Worm (Caenorhabditis elegans) whole organism, young adult: ENCODE measurements around the gene C02F12.8.

Experiments
- B0019.2 ChIP-seq: fragments of 200-800 bp; sonication (Bioruptor generic); conservative IDR thresholded peaks from 2 replicates; pipeline ENCODE4 v1.3.6; 2022; ENCODE audit warnings: missing genetic modification reagents, missing genetic modification characterization, missing compliant biosample characterization
- B0035.1 ChIP-seq: sonication (generic microtip); optimal IDR thresholded peaks from 2 replicates; lab custom pipeline; 2016; ENCODE audit warnings: missing genetic modification characterization, mild to moderate bottlenecking, missing compliant biosample characterization, missing genotype, missing genetic modification reagents
- B0261.1 ChIP-seq: sonication (generic microtip); optimal IDR thresholded peaks from 2 replicates; lab custom pipeline; 2016; ENCODE audit warnings: mild to moderate bottlenecking, missing genetic modification characterization, moderate library complexity, missing compliant biosample characterization
- F10E7.11 ChIP-seq: sonication (generic microtip); optimal IDR thresholded peaks from 2 replicates; lab custom pipeline; 2017; ENCODE audit warnings: mild to moderate bottlenecking, missing genetic modification characterization, moderate library complexity, missing compliant biosample characterization
- F37B4.10 ChIP-seq: fragments of 200-800 bp; sonication (Bioruptor generic); IDR thresholded peaks from 2 replicates; pipeline ENCODE4 v1.3.6; 2022; ENCODE audit warnings: missing genetic modification characterization, missing compliant biosample characterization
- F57C9.4 ChIP-seq: sonication (generic microtip); optimal IDR thresholded peaks from 2 replicates; lab custom pipeline; 2017; ENCODE audit warnings: mild to moderate bottlenecking, missing genetic modification characterization, missing compliant biosample characterization
- K11D2.4 ChIP-seq: fragments of 200-800 bp; sonication (Bioruptor generic); IDR thresholded peaks from 2 replicates; pipeline ENCODE4 v1.3.6; 2022; ENCODE audit warnings: missing genetic modification reagents, missing genetic modification characterization, missing compliant biosample characterization
- T26A5.8 ChIP-seq: sonication (generic microtip); optimal IDR thresholded peaks from 2 replicates; lab custom pipeline; 2016; ENCODE audit warnings: missing genetic modification characterization, missing compliant biosample characterization
- Y53F4B.3 ChIP-seq: fragments of 200-800 bp; sonication (Bioruptor generic); IDR thresholded peaks from 2 replicates; pipeline ENCODE4 v1.3.6; 2022; ENCODE audit warnings: missing genetic modification reagents, missing genetic modification characterization, missing compliant biosample characterization
- Y56A3A.18 ChIP-seq: fragments of 200-800 bp; sonication (Bioruptor generic); IDR thresholded peaks from 2 replicates; pipeline ENCODE4 v1.3.6; 2022; ENCODE audit warnings: missing genetic modification reagents, missing genetic modification characterization, missing compliant biosample characterization
- Y67H2A.10 ChIP-seq: fragments of 200-800 bp; sonication (Bioruptor generic); conservative IDR thresholded peaks from 2 replicates; pipeline ENCODE4 v1.3.6; 2022; ENCODE audit warnings: missing genetic modification reagents, missing genetic modification characterization, missing compliant biosample characterization
- ama-1 ChIP-seq, 3 experiments: fragments of 150-350 bp in 1 of 3; sonication (generic microtip) in 2 of 3; optimal IDR thresholded peaks; 2 replicates each; lab custom pipeline; 2014 to 2018; ENCODE audit warnings: missing biosample characterization in 2 of 3, missing genetic modification characterization in 2 of 3, missing genetic modification reagents in 2 of 3
- athp-1 ChIP-seq: sonication (generic microtip); optimal IDR thresholded peaks from 2 replicates; lab custom pipeline; 2017; ENCODE audit warnings: mild to moderate bottlenecking, missing genetic modification characterization, missing compliant biosample characterization
- attf-3 ChIP-seq: fragments of 200-800 bp; sonication (Bioruptor generic); conservative IDR thresholded peaks from 2 replicates; pipeline ENCODE4 v1.3.6; 2022; ENCODE audit warnings: missing genetic modification reagents, missing genetic modification characterization, missing compliant biosample characterization
- bed-1 ChIP-seq: fragments of 200-800 bp; sonication (Bioruptor generic); IDR thresholded peaks from 2 replicates; pipeline ENCODE4 v1.3.6; 2022; ENCODE audit warnings: missing genetic modification reagents, missing genetic modification characterization, missing compliant biosample characterization
- cebp-2 ChIP-seq: fragments of 200-800 bp; sonication (Bioruptor generic); IDR thresholded peaks from 2 replicates; pipeline ENCODE4 v1.3.6; 2022; ENCODE audit warnings: missing genetic modification characterization, missing compliant biosample characterization
- ceh-100 ChIP-seq: fragments of 200-800 bp; sonication (Bioruptor generic); IDR thresholded peaks from 2 replicates; pipeline ENCODE4 v1.3.6; 2022; ENCODE audit warnings: missing genetic modification reagents, missing genetic modification characterization, missing compliant biosample characterization
- chd-7 ChIP-seq: sonication (generic microtip); optimal IDR thresholded peaks from 2 replicates; lab custom pipeline; 2016; ENCODE audit warnings: mild to moderate bottlenecking, missing genetic modification characterization, moderate library complexity, missing compliant biosample characterization
- die-1 ChIP-seq: sonication (generic microtip); optimal IDR thresholded peaks from 2 replicates; lab custom pipeline; 2016; ENCODE audit warnings: missing genotype, mild to moderate bottlenecking, missing genetic modification characterization, missing compliant biosample characterization
- dox-1 ChIP-seq: fragments of 200-800 bp; sonication (Bioruptor generic); IDR thresholded peaks from 2 replicates; pipeline ENCODE4 v1.3.6; 2022; ENCODE audit warnings: missing genetic modification reagents, missing genetic modification characterization, missing compliant biosample characterization
- egl-44 ChIP-seq: fragments of 200-800 bp; sonication (Bioruptor generic); IDR thresholded peaks from 2 replicates; pipeline ENCODE4 v1.3.6; 2022; ENCODE audit warnings: missing genetic modification reagents, missing genetic modification characterization, missing compliant biosample characterization
- egrh-3 ChIP-seq: fragments of 200-800 bp; sonication (Bioruptor generic); IDR thresholded peaks from 2 replicates; pipeline ENCODE4 v1.3.6; 2022; ENCODE audit warnings: missing genetic modification reagents, missing genetic modification characterization, missing compliant biosample characterization
- ekl-4 ChIP-seq: fragments of 200-800 bp; sonication (Bioruptor generic); IDR thresholded peaks from 2 replicates; pipeline ENCODE4 v1.3.6; 2022; ENCODE audit warnings: missing genetic modification reagents, missing genetic modification characterization, missing compliant biosample characterization
- hsf-1 ChIP-seq: fragments of 200-800 bp; sonication (Bioruptor generic); IDR thresholded peaks from 2 replicates; pipeline ENCODE4 v1.3.6; 2022; ENCODE audit warnings: missing genetic modification reagents, missing genetic modification characterization, missing compliant biosample characterization
- let-526 ChIP-seq: fragments of 200-800 bp; sonication (Bioruptor generic); IDR thresholded peaks from 2 replicates; pipeline ENCODE4 v1.3.6; 2022; ENCODE audit warnings: missing genetic modification reagents, missing genetic modification characterization, missing compliant biosample characterization
- let-607 ChIP-seq, 2 experiments: fragments of 200-800 bp in 1 of 2; sonication (Bioruptor generic) in 1 of 2; sonication (generic microtip) in 1 of 2; optimal IDR thresholded peaks; 2 replicates each; lab custom pipeline; 2016 to 2018; ENCODE audit warnings: mild to moderate bottlenecking in 2 of 2, missing compliant biosample characterization in 2 of 2, missing genetic modification characterization in 2 of 2, moderate library complexity in 2 of 2, missing genotype in 1 of 2
- lin-35 ChIP-seq, 3 experiments: fragments of 150-350 bp in 2 of 3; sonication (generic microtip) in 1 of 3; optimal IDR thresholded peaks; 2 replicates each; lab custom pipeline; 2014 to 2018; ENCODE audit warnings: missing biosample characterization in 3 of 3, missing genetic modification characterization in 3 of 3, missing genetic modification reagents in 3 of 3
- lin-40 ChIP-seq: sonication (generic microtip); optimal IDR thresholded peaks from 2 replicates; lab custom pipeline; 2016; ENCODE audit warnings: missing genetic modification characterization, mild to moderate bottlenecking, missing compliant biosample characterization, missing genotype, missing genetic modification reagents
- lir-1 ChIP-seq: fragments of 200-800 bp; sonication (Bioruptor generic); conservative IDR thresholded peaks from 2 replicates; pipeline ENCODE4 v1.3.6; 2022; ENCODE audit warnings: missing genetic modification reagents, missing genetic modification characterization, missing compliant biosample characterization
- lsl-1 ChIP-seq: fragments of 200-800 bp; sonication (Bioruptor generic); optimal IDR thresholded peaks from 2 replicates; lab custom pipeline; 2018; ENCODE audit warnings: mild to moderate bottlenecking, missing genetic modification characterization, moderate library complexity, missing compliant biosample characterization
- madf-6 ChIP-seq: fragments of 200-800 bp; sonication (Bioruptor generic); IDR thresholded peaks from 2 replicates; pipeline ENCODE4 v1.3.6; 2022; ENCODE audit warnings: missing genetic modification reagents, missing genetic modification characterization, missing compliant biosample characterization
- madf-8 ChIP-seq: fragments of 200-800 bp; sonication (Bioruptor generic); conservative IDR thresholded peaks from 2 replicates; pipeline ENCODE4 v1.3.6; 2022; ENCODE audit warnings: missing genetic modification reagents, missing genetic modification characterization, missing compliant biosample characterization
- mcd-1 ChIP-seq: fragments of 200-800 bp; sonication (Bioruptor generic); IDR thresholded peaks from 2 replicates; pipeline ENCODE4 v1.3.6; 2022; ENCODE audit warnings: missing genetic modification reagents, missing genetic modification characterization, missing compliant biosample characterization
- mel-28 ChIP-seq: sonication (generic microtip); optimal IDR thresholded peaks from 2 replicates; lab custom pipeline; 2016; ENCODE audit warnings: borderline replicate concordance, mild to moderate bottlenecking, missing genetic modification characterization, missing compliant biosample characterization
- nfya-2 ChIP-seq: fragments of 200-800 bp; sonication (Bioruptor generic); IDR thresholded peaks from 2 replicates; pipeline ENCODE4 v1.3.6; 2022; ENCODE audit warnings: missing genetic modification reagents, missing genetic modification characterization, missing compliant biosample characterization
- nhr-27 ChIP-seq: fragments of 200-800 bp; sonication (Bioruptor generic); optimal IDR thresholded peaks from 2 replicates; lab custom pipeline; 2018; ENCODE audit warnings: mild to moderate bottlenecking, missing genetic modification characterization, moderate library complexity, missing compliant biosample characterization
- nhr-80 ChIP-seq: sonication (generic microtip); optimal IDR thresholded peaks from 2 replicates; lab custom pipeline; 2016; ENCODE audit warnings: missing genetic modification characterization, missing compliant biosample characterization
- nhr-90 ChIP-seq: sonication (generic microtip); optimal IDR thresholded peaks from 2 replicates; lab custom pipeline; 2016; ENCODE audit warnings: missing genotype, mild to moderate bottlenecking, missing genetic modification characterization, missing compliant biosample characterization
- rcor-1 ChIP-seq: fragments of 200-800 bp; sonication (Bioruptor generic); IDR thresholded peaks from 2 replicates; pipeline ENCODE4 v1.3.6; 2022; ENCODE audit warnings: missing genetic modification reagents, missing genetic modification characterization, missing compliant biosample characterization
- rpc-1 ChIP-seq, 2 experiments: fragments of 150-350 bp in 1 of 2; sonication (generic microtip) in 1 of 2; optimal IDR thresholded peaks; 2 replicates each; lab custom pipeline; 2014 to 2018; ENCODE audit warnings: missing biosample characterization in 1 of 2, missing genetic modification characterization in 1 of 2, missing genetic modification reagents in 1 of 2, missing genotype in 1 of 2
- somi-1 ChIP-seq: fragments of 200-800 bp; sonication (Bioruptor generic); optimal IDR thresholded peaks from 2 replicates; lab custom pipeline; 2018; ENCODE audit warnings: mild to moderate bottlenecking, missing genetic modification characterization, missing compliant biosample characterization
- sptf-2 ChIP-seq: fragments of 200-800 bp; sonication (Bioruptor generic); optimal IDR thresholded peaks from 2 replicates; lab custom pipeline; 2018; ENCODE audit warnings: mild to moderate bottlenecking, missing genetic modification characterization, missing compliant biosample characterization
- tbx-9 ChIP-seq: sonication (generic microtip); optimal IDR thresholded peaks from 2 replicates; lab custom pipeline; 2016; ENCODE audit warnings: borderline replicate concordance, missing genetic modification characterization, inconsistent platforms, missing compliant biosample characterization
- tlf-1 ChIP-seq: fragments of 200-800 bp; sonication (Bioruptor generic); optimal IDR thresholded peaks from 2 replicates; lab custom pipeline; 2018; ENCODE audit warnings: mild to moderate bottlenecking, missing genetic modification characterization, missing compliant biosample characterization
- unc-62 ChIP-seq: fragments of 150-350 bp; optimal IDR thresholded peaks from 2 replicates; lab custom pipeline; 2014; ENCODE audit warnings: missing biosample characterization, missing genetic modification reagents, missing genetic modification characterization
- ztf-26 ChIP-seq: sonication (generic microtip); optimal IDR thresholded peaks from 2 replicates; lab custom pipeline; 2017; ENCODE audit warnings: missing genetic modification characterization, missing compliant biosample characterization
- ztf-3 ChIP-seq: fragments of 200-800 bp; sonication (Bioruptor generic); optimal IDR thresholded peaks from 2 replicates; lab custom pipeline; 2018; ENCODE audit warnings: mild to moderate bottlenecking, missing genetic modification characterization, missing compliant biosample characterization

The C02F12.8 gene

ce11 chrX:3697623-3698022, 4.6 kb upstream of the C02F12.8 start (continued):
- TF ChIP-seq madf-8: 0 out of 2 replicates have a peak, but pooled peaks have one; percentile 27
- TF ChIP-seq tbx-9: no peak
- no peak for TF ChIP-seq Y67H2A.10
- TF ChIP-seq nhr-90: peak; percentile 91
- peak; percentile 49; the same call in 1 of the 2 replicates for TF ChIP-seq madf-6 (GFP tag; lab: Robert Waterston, UW)
- peak; percentile 46 for TF ChIP-seq tlf-1 (GFP tag; lab: Kevin White, UChicago)
- peak; percentile 10 for TF ChIP-seq F57C9.4 (tag; lab: Kevin White, UChicago)
- 0 out of 2 replicates have a peak, but pooled peaks have one; percentile 55 for TF ChIP-seq cebp-2
- peak; percentile 77 for TF ChIP-seq rcor-1
- peak; percentile 73; the same call in 1 of the 2 replicates for TF ChIP-seq lir-1 (GFP tag; lab: Robert Waterston, UW)
- peak; percentile 25 for TF ChIP-seq F10E7.11 (tag; lab: Kevin White, UChicago)
- peak; percentile 13 for TF ChIP-seq lsl-1 (GFP tag; lab: Kevin White, UChicago)
- TF ChIP-seq die-1: peak; percentile 95
- peak in 1 of 3 experiments; percentile 69 for TF ChIP-seq lin-35 (GFP tag; optimal IDR thresholded peaks at IDR 0.05; lab: Kevin White, UChicago)
- TF ChIP-seq nfya-2 (GFP tag; lab: Robert Waterston, UW): no peak
- TF ChIP-seq athp-1 (tag; lab: Kevin White, UChicago): peak; percentile 60
- TF ChIP-seq K11D2.4: peak; percentile 76
- no peak for TF ChIP-seq nhr-27 (tag; lab: Kevin White, UChicago)
- TF ChIP-seq B0035.1 (tag; lab: Kevin White, UChicago): peak; percentile 65
- TF ChIP-seq B0019.2: peak; percentile 40; the same call in 1 of the 2 replicates
- TF ChIP-seq bed-1 (GFP tag; lab: Robert Waterston, UW): 0 out of 2 replicates have a peak, but pooled peaks have one; percentile 78
- TF ChIP-seq rpc-1 (optimal IDR thresholded peaks at IDR 0.05; lab: Kevin White, UChicago): peak; percentile 95
- peak; percentile 97 for TF ChIP-seq rpc-1 (tag; optimal IDR thresholded peaks at IDR 0.05; lab: Kevin White, UChicago)
- TF ChIP-seq mel-28 (tag; lab: Kevin White, UChicago): peak; percentile 53
- peak; percentile 62 for TF ChIP-seq ztf-26 (tag; lab: Kevin White, UChicago)
- TF ChIP-seq ekl-4 (GFP tag; lab: Robert Waterston, UW): peak; percentile 86
- peak; percentile 16 for TF ChIP-seq nhr-80 (tag; lab: Kevin White, UChicago)
- 0 out of 2 replicates have a peak, but pooled peaks have one; percentile 50 for TF ChIP-seq hsf-1 (GFP tag; lab: Robert Waterston, UW)
- peak; percentile 74 for TF ChIP-seq lin-40 (tag; lab: Kevin White, UChicago)
- peak; percentile 89 for TF ChIP-seq dox-1
- TF ChIP-seq ceh-100: peak; percentile 51; the same call in 1 of the 2 replicates
- no peak for TF ChIP-seq unc-62 (GFP tag; lab: Kevin White, UChicago)
- 0 out of 2 replicates have a peak, but pooled peaks have one; percentile 47 for TF ChIP-seq attf-3 (GFP tag; lab: Robert Waterston, UW)
- 0 out of 2 replicates have a peak, but pooled peaks have one; percentile 29 for TF ChIP-seq let-526 (GFP tag; lab: Robert Waterston, UW)
- TF ChIP-seq egrh-3 (GFP tag; lab: Robert Waterston, UW): peak; percentile 67
- TF ChIP-seq B0261.1 (tag; lab: Kevin White, UChicago): peak; percentile 98
- TF ChIP-seq sptf-2 (GFP tag; lab: Kevin White, UChicago): peak; percentile 1
- TF ChIP-seq F37B4.10: 0 out of 2 replicates have a peak, but pooled peaks have one; percentile 75
- peak; percentile 58 for TF ChIP-seq T26A5.8 (tag; lab: Kevin White, UChicago)
- TF ChIP-seq Y56A3A.18 (GFP tag; lab: Robert Waterston, UW): peak; percentile 80; the same call in 1 of the 2 replicates
- peak; percentile 35 to 48 for TF ChIP-seq let-607 (tag; optimal IDR thresholded peaks at IDR 0.05; lab: Kevin White, UChicago)
- peak; percentile 76 for TF ChIP-seq somi-1 (GFP tag; lab: Kevin White, UChicago)
- TF ChIP-seq Y53F4B.3 (GFP tag; lab: Robert Waterston, UW): no peak
- TF ChIP-seq ama-1 (optimal IDR thresholded peaks at IDR 0.05; lab: Kevin White, UChicago): no peak
- TF ChIP-seq ama-1 (GFP tag; optimal IDR thresholded peaks at IDR 0.05; lab: Kevin White, UChicago): peak; percentile 75 to 76
- TF ChIP-seq ztf-3 (GFP tag; lab: Kevin White, UChicago): no peak
- peak; percentile 73 for TF ChIP-seq mcd-1 (GFP tag; lab: Robert Waterston, UW)
- peak; percentile 78 for TF ChIP-seq chd-7 (tag; lab: Kevin White, UChicago)
- TF ChIP-seq egl-44 (GFP tag; lab: Robert Waterston, UW): peak; percentile 70
